Worm (Caenorhabditis elegans): Measurements from ENCODE around the gene srf-3.

DNA sequence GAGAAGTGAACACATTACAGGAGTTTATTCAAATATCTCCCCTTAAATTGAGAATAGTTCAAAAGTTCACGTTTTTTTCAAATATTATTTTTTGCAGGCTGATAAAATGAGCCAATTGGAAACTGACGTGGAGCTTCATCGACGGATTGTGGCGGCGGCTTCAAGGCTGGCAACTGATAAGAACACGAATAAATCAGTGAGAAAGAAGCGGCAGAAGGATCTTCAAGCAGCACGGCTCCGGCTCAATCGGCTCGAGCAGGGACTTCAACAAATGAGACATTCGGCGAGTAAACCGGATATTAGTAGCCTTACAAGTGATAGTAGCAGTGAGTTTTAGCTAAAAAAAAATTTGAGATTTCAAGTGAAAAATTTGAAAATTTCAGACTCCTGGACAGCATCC, 24.0 kb upstream of the srf-3 start, which contains the start of gene M02B1.4:
- TF ChIP-seq lin-15B (tag; optimal IDR thresholded peaks at IDR 0.05) (no peak), ceh-82 (tag; optimal IDR thresholded peaks at IDR 0.05) (no peak)
